Worm (Caenorhabditis elegans) whole organism, mixed stage, embryonic: ENCODE measurements around the gene Y53F4B.17.

Source experiments
- M03D4.4 ChIP-seq: sonication (generic microtip); optimal IDR thresholded peaks from 2 replicates; lab custom pipeline; 2017; ENCODE audit warnings: mild to moderate bottlenecking, missing genetic modification characterization, missing compliant biosample characterization
- bed-3 ChIP-seq: fragments of 200-800 bp; sonication (Bioruptor generic); optimal IDR thresholded peaks from 3 replicates; lab custom pipeline; 2018; ENCODE audit warnings: mild to moderate bottlenecking, missing genetic modification characterization, moderate library complexity, missing compliant biosample characterization
- blmp-1 ChIP-seq: fragments of 150-350 bp; optimal IDR thresholded peaks from 2 replicates; lab custom pipeline; 2014; ENCODE audit warnings: missing biosample characterization, missing genetic modification characterization
- ceh-39 ChIP-seq: fragments of 150-350 bp; optimal IDR thresholded peaks from 2 replicates; lab custom pipeline; 2014; ENCODE audit warnings: missing biosample characterization, missing genetic modification characterization
- ceh-83 ChIP-seq: fragments of 200-800 bp; sonication (Bioruptor generic); optimal IDR thresholded peaks from 2 replicates; lab custom pipeline; 2018; ENCODE audit warnings: mild to moderate bottlenecking, missing genetic modification characterization, missing compliant biosample characterization
- ces-1 ChIP-seq: fragments of 150-350 bp; optimal IDR thresholded peaks from 2 replicates; lab custom pipeline; 2014; ENCODE audit warnings: missing biosample characterization, missing genetic modification reagents, missing genetic modification characterization
- cnd-1 ChIP-seq: fragments of 200-800 bp; sonication (Bioruptor generic); optimal IDR thresholded peaks from 2 replicates; lab custom pipeline; 2018; ENCODE audit warnings: mild to moderate bottlenecking, missing genetic modification characterization, missing compliant biosample characterization
- drap-1 ChIP-seq: fragments of 200-800 bp; sonication (Bioruptor generic); optimal IDR thresholded peaks from 3 replicates; lab custom pipeline; 2018; ENCODE audit warnings: mild to moderate bottlenecking, missing genetic modification characterization, missing compliant biosample characterization
- elt-1 ChIP-seq: sonication (generic microtip); optimal IDR thresholded peaks from 2 replicates; lab custom pipeline; 2017; ENCODE audit warnings: missing genetic modification characterization, mild to moderate bottlenecking, missing compliant biosample characterization, antibody characterized with exemption, moderate library complexity, borderline replicate concordance; ENCODE audit not compliant: insufficient read depth
- flh-1 ChIP-seq: fragments of 200-800 bp; sonication (Bioruptor generic); optimal IDR thresholded peaks from 2 replicates; lab custom pipeline; 2018; ENCODE audit warnings: mild to moderate bottlenecking, missing genetic modification characterization, moderate library complexity, missing compliant biosample characterization
- ham-2 ChIP-seq: fragments of 200-800 bp; sonication (Bioruptor generic); optimal IDR thresholded peaks from 2 replicates; lab custom pipeline; 2018; ENCODE audit warnings: mild to moderate bottlenecking, missing genetic modification characterization, missing compliant biosample characterization
- hlh-1 ChIP-seq: fragments of 150-350 bp; optimal IDR thresholded peaks from 2 replicates; lab custom pipeline; 2014; ENCODE audit warnings: missing biosample characterization, missing genetic modification reagents, missing genetic modification characterization
- lin-13 ChIP-seq: fragments of 150-350 bp; optimal IDR thresholded peaks from 2 replicates; lab custom pipeline; 2014; ENCODE audit warnings: missing biosample characterization, missing genetic modification characterization
- lin-32 ChIP-seq: fragments of 200-800 bp; sonication (Bioruptor generic); optimal IDR thresholded peaks from 2 replicates; lab custom pipeline; 2018; ENCODE audit warnings: mild to moderate bottlenecking, missing genetic modification characterization, missing compliant biosample characterization
- lsy-2 ChIP-seq: fragments of 150-350 bp; optimal IDR thresholded peaks from 2 replicates; lab custom pipeline; 2014; ENCODE audit warnings: missing biosample characterization, missing genetic modification characterization
- mab-5 ChIP-seq: fragments of 150-350 bp; optimal IDR thresholded peaks from 2 replicates; lab custom pipeline; 2014; ENCODE audit warnings: missing biosample characterization, missing genetic modification characterization
- mep-1 ChIP-seq: fragments of 150-350 bp; optimal IDR thresholded peaks from 2 replicates; lab custom pipeline; 2017; ENCODE audit warnings: missing biosample characterization, missing genetic modification reagents, missing genetic modification characterization, inconsistent platforms
- mls-2 ChIP-seq: sonication (generic microtip); optimal IDR thresholded peaks from 2 replicates; lab custom pipeline; 2016; ENCODE audit warnings: mild to moderate bottlenecking, missing genetic modification characterization, moderate library complexity, missing compliant biosample characterization
- nhr-12 ChIP-seq: fragments of 150-350 bp; optimal IDR thresholded peaks from 2 replicates; lab custom pipeline; 2014; ENCODE audit warnings: missing biosample characterization, missing genetic modification characterization
- nhr-2 ChIP-seq: fragments of 150-350 bp; optimal IDR thresholded peaks from 2 replicates; lab custom pipeline; 2014; ENCODE audit warnings: missing biosample characterization, missing genetic modification characterization
- nhr-237 ChIP-seq: fragments of 150-350 bp; optimal IDR thresholded peaks from 2 replicates; lab custom pipeline; 2014; ENCODE audit warnings: missing biosample characterization, missing genetic modification characterization
- nhr-28 ChIP-seq: fragments of 150-350 bp; optimal IDR thresholded peaks from 2 replicates; lab custom pipeline; 2014; ENCODE audit warnings: missing biosample characterization, missing genetic modification characterization
- nhr-76 ChIP-seq: sonication (generic microtip); optimal IDR thresholded peaks from 2 replicates; lab custom pipeline; 2017; ENCODE audit warnings: missing biosample characterization, missing genetic modification characterization
- pha-4 ChIP-seq: fragments of 150-350 bp; optimal IDR thresholded peaks from 2 replicates; lab custom pipeline; 2018; ENCODE audit warnings: missing biosample characterization, missing genetic modification reagents, missing genetic modification characterization
- sem-2 ChIP-seq: fragments of 200-800 bp; sonication (Bioruptor generic); optimal IDR thresholded peaks from 2 replicates; lab custom pipeline; 2018; ENCODE audit warnings: mild to moderate bottlenecking, missing genetic modification characterization, missing compliant biosample characterization
- snpc-4 ChIP-seq: fragments of 150-350 bp; optimal IDR thresholded peaks from 2 replicates; lab custom pipeline; 2014; ENCODE audit warnings: missing biosample characterization, missing genetic modification characterization
- sptf-1 ChIP-seq: sonication (generic microtip); optimal IDR thresholded peaks from 2 replicates; lab custom pipeline; 2017; ENCODE audit warnings: mild to moderate bottlenecking, missing genetic modification characterization, moderate library complexity, missing compliant biosample characterization
- tbx-8 ChIP-seq: fragments of 200-800 bp; sonication (Bioruptor generic); optimal IDR thresholded peaks from 2 replicates; lab custom pipeline; 2018; ENCODE audit warnings: mild to moderate bottlenecking, missing genetic modification characterization, moderate library complexity, missing compliant biosample characterization
- unc-120 ChIP-seq: sonication (generic microtip); optimal IDR thresholded peaks from 2 replicates; lab custom pipeline; 2017; ENCODE audit warnings: missing genetic modification characterization, missing compliant biosample characterization; ENCODE audit not compliant: poor library complexity, severe bottlenecking
- unc-39 ChIP-seq: fragments of 150-350 bp; optimal IDR thresholded peaks from 2 replicates; lab custom pipeline; 2014; ENCODE audit warnings: missing biosample characterization, missing genetic modification characterization
- unc-62 ChIP-seq: fragments of 150-350 bp; optimal IDR thresholded peaks from 2 replicates; lab custom pipeline; 2014; ENCODE audit warnings: missing biosample characterization, missing genetic modification reagents, missing genetic modification characterization
- zip-8 ChIP-seq: fragments of 150-350 bp; optimal IDR thresholded peaks from 2 replicates; lab custom pipeline; 2014; ENCODE audit warnings: missing biosample characterization, missing genetic modification characterization

Gene Y53F4B.17

ce11 chrII:15058282-15058681 lies at the start of gene Y53F4B.17:
TSS of gene Y53F4B.17 (plus strand) at chrII:15058656.
- TF ChIP-seq snpc-4 (no peak), unc-39 (tag; lab: Kevin White, UChicago) (no peak)
- TF ChIP-seq, all 35 proteins: peak for 0

ce11 chrII:15010366-15011235 lies 47.9 kb upstream of the Y53F4B.17 start, which contains the start of the genes Y53F4B.9 and Y53F4B.11:
TSS of gene Y53F4B.9 (minus strand) at chrII:15010416.
TSS of gene Y53F4B.11 (plus strand) at chrII:15010748.
- TF ChIP-seq nhr-2 (peak; percentile 24), lin-13 (tag; lab: Kevin White, UChicago) (peak; percentile 24), ceh-39 (tag; lab: Kevin White, UChicago) (peak; percentile 44), cnd-1 (no peak), hlh-1 (peak; percentile 31), drap-1 (GFP tag; lab: Kevin White, UChicago) (no peak), ham-2 (GFP tag; lab: Kevin White, UChicago) (no peak), blmp-1 (no peak), snpc-4 (no peak), M03D4.4 (tag; lab: Kevin White, UChicago) (no peak), ceh-83 (GFP tag; lab: Kevin White, UChicago) (no peak), mls-2 (no peak), sptf-1 (peak; percentile 32), tbx-8 (GFP tag; lab: Kevin White, UChicago) (no peak), ces-1 (GFP tag; lab: Kevin White, UChicago) (peak; percentile 65), unc-120 (tag; lab: Kevin White, UChicago) (no peak), zip-8 (tag; lab: Kevin White, UChicago) (no peak), nhr-237 (tag; lab: Kevin White, UChicago) (peak; percentile 83), elt-1 (tag; lab: Kevin White, UChicago) (no peak), unc-62 (GFP tag; lab: Kevin White, UChicago) (peak; percentile 28), nhr-28 (no peak), bed-3 (GFP tag; lab: Kevin White, UChicago) (no peak), pha-4 (tag; lab: Kevin White, UChicago) (peak; percentile 34), nhr-76 (no peak), nhr-12 (tag; lab: Kevin White, UChicago) (no peak), flh-1 (no peak), lin-32 (GFP tag; lab: Kevin White, UChicago) (no peak), lsy-2 (tag; lab: Kevin White, UChicago) (peak; percentile 74), mep-1 (tag; lab: Kevin White, UChicago) (peak; percentile 94), sem-2 (GFP tag; lab: Kevin White, UChicago) (no peak)
- TF ChIP-seq, all 35 proteins: peak for 11

- no peak for TF ChIP-seq unc-62 (GFP tag; lab: Kevin White, UChicago)
- no peak for TF ChIP-seq mab-5 (tag; lab: Kevin White, UChicago)
- TF ChIP-seq nhr-237 (tag; lab: Kevin White, UChicago), result no peak
- no peak for TF ChIP-seq nhr-28
- TF ChIP-seq ceh-39 (tag; lab: Kevin White, UChicago), result no peak
- no peak for TF ChIP-seq nhr-12 (tag; lab: Kevin White, UChicago)
- no peak for TF ChIP-seq blmp-1
- no peak for TF ChIP-seq ham-2 (GFP tag; lab: Kevin White, UChicago)
Observed at ce11 chrII:15014380-15014779, 44.1 kb upstream of the Y53F4B.17 start, which contains the start of gene Y53F4B.51. TSS of gene Y53F4B.51 (minus strand) at chrII:15014442.

ce11 chrII:15015669-15016068 lies 42.8 kb upstream of the Y53F4B.17 start:
- no peak for TF ChIP-seq hlh-1
- peak; percentile 61 for TF ChIP-seq ces-1 (GFP tag; lab: Kevin White, UChicago)
